Worm (Caenorhabditis elegans): ENCODE results near the gene R12H7.4.
A peak's percentile ranks its signal among the peaks of the same experiment; 100 is the strongest.

R12H7.4 gene

DNA sequence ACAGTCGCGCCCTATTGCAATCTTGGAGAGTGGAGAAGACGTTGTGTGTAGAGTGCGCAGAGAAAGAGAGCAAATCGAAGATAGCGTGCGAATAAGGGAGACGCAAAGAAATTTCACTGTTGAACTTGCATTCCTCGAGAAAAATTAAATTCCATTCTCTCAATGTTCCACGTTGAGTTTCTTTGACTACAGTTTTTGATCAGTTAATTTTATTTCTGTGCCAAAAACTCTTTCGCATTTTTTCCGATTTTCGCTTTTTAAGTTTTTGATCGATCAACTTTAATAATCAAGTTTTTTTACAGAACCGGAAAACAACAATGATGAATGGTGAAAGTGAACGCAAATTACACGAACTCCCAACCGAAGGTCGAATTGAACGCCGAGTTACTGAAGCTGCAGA is 20.2 kb downstream of the R12H7.4 start, which contains the start of gene K08H2.3:
TSS of gene K08H2.3 (plus strand) at position 301 of the 400 bp plus-strand sequence.
- no peak for TF ChIP-seq him-1 (tag; optimal IDR thresholded peaks at IDR 0.05)
- no peak for TF ChIP-seq dao-5 (tag; optimal IDR thresholded peaks at IDR 0.05)
- no peak for TF ChIP-seq W03F9.2 (tag; optimal IDR thresholded peaks at IDR 0.05)

DNA sequence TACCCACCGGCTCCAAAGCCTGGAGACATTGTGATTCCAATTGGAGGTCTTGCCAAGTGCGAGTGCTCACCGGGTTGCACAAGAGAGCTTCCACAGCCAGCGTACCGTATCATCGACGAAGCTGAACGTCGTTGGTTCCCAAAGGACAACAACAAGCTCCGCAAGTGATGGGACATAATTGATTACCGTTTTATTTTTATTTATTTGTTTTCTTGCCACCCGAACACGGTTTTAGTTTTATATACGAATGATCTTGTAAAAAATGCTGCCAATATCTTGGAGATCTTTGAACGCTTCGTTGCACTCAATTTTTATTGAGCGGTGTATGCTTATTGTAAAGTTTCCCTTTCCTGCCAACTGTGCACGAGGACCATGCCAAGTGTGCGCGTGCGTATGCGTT is 21.3 kb downstream of the R12H7.4 start, which contains the start of gene K08H2.4:
TSS of gene K08H2.4 (plus strand) at position 301 of the 400 bp plus-strand sequence.
- no peak for TF ChIP-seq him-1 (tag; optimal IDR thresholded peaks at IDR 0.05)
- no peak for TF ChIP-seq dao-5 (tag; optimal IDR thresholded peaks at IDR 0.05)
- no peak for TF ChIP-seq W03F9.2 (tag; optimal IDR thresholded peaks at IDR 0.05)

DNA sequence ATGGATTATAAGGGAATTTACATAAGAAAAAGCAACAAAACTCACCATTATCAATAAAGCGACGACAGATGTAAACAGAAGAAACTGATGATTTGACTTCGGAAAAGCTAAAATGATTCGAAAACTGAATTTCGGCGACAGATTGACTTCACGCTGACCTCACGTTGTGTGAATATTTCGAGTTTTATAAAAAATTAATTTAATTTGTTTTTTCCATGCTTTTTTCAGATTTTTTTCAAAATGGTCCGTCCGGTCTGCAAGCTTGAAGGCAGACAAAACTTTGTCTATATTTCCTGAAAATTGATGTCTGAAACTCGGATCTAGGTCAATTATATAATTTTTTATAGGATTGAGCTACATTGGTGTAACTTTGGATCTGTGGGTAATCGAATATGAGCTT is 25.3 kb downstream of the R12H7.4 start, which contains the start of gene K08H2.5:
TSS of gene K08H2.5 (minus strand) at position 101 of the 400 bp plus-strand sequence.
- TF ChIP-seq dao-5 (tag; optimal IDR thresholded peaks at IDR 0.05) (no peak), him-1 (tag; optimal IDR thresholded peaks at IDR 0.05) (no peak), W03F9.2 (tag; optimal IDR thresholded peaks at IDR 0.05) (no peak)

DNA sequence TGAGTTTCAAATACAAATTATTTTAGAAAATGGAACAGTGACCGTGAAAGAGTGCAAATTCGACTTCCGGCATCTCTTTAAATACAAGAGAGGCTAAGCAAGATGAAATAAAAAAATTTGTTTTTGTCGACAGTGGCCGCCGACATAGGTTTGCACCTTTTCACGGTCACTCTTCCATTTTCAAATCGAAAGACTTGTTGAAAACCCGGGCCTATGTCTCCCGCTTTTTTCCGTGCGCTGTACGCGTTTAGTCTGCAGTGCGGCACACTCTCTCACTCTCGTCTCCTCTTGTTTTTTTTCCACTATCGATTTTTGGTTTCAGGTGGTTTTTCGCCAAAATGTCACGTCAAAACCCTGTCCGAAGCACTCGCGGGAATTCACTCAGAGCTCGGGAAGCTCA is 28.2 kb downstream of the R12H7.4 start, which contains the start of gene hpl-1:
TSS of gene hpl-1 (plus strand) at position 301 of the 400 bp plus-strand sequence.
- TF ChIP-seq dao-5 (tag; optimal IDR thresholded peaks at IDR 0.05): no peak
- no peak for TF ChIP-seq him-1 (tag; optimal IDR thresholded peaks at IDR 0.05)
- no peak for TF ChIP-seq W03F9.2 (tag; optimal IDR thresholded peaks at IDR 0.05)

DNA sequence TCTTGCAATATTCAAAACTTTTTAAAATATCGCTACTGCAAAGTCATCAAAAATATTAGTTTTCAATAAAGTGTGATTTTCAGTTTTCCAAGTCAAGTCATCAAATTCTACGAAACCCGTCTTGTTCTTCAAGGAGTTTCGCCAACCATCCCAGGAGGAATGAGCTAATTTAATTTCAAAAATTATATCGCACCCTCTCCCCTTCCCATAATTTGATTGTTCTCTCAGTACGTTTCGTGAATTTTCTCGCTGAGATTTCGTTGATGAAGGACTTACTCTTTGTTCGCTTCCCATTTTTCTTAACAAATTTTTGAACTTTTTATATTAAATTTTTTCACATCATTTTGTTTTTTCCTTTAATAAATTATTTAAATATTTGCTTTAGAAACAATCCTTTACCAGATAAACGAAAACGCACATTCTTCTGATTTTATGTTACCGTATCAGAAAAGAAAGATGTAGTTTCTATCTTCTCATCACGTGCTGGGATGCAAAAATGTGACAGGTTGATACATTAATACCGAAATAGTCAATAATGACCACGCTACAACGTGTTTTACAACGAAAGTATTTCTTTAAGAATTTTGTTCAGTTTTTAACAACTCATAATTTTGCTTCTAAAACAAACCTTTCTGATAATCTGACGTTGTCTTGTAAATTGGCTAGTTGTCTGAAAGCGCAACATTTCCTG is 29.9 kb downstream of the R12H7.4 start:
- TF ChIP-seq dao-5 (tag; optimal IDR thresholded peaks at IDR 0.05) (no peak), W03F9.2 (tag; optimal IDR thresholded peaks at IDR 0.05) (no peak), him-1 (tag; optimal IDR thresholded peaks at IDR 0.05) (no peak)

DNA sequence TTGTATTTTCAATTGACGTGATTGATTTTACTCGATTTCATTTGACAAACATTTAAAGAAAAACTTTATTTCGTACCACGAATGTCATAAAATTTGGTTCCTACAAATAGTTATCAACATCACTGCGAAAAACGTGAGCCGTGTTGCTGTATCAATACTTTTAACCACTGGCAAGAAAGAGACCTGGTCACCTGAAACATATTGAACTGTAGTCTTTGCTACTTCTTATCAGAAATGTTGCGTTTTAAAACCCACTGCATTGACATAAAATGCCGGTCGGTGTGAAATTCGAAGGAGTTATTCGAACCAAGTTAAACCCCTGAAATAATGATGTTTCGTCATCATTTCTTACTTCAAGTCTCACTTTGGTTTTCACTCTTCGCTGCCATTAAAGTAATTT is 30.7 kb downstream of the R12H7.4 start:
- TF ChIP-seq W03F9.2 (tag; optimal IDR thresholded peaks at IDR 0.05) (no peak), dao-5 (tag; optimal IDR thresholded peaks at IDR 0.05) (no peak), him-1 (tag; optimal IDR thresholded peaks at IDR 0.05) (no peak)

DNA sequence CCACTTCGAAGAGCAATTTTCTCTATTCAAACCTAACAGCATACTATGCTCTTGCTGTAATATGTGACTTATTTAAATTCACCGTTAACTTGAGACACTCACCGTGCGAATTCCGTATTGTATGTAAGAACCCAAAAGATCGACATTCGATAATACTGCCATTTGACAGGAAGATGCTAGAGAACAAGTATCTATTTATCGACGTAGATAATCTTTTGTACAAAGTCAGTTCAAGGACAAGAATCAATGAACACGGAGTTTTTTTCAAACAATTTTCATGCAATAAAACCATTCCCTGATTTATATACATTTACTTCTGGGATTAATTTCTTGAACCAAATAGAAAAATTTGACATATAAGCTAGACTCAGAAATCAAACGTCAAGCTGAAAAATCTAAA is 31.4 kb downstream of the R12H7.4 start, which contains the start of gene K08H2.7:
TSS of gene K08H2.7 (minus strand) at position 173 of the 400 bp plus-strand sequence.
- no peak for TF ChIP-seq him-1 (tag; optimal IDR thresholded peaks at IDR 0.05)
- no peak for TF ChIP-seq W03F9.2 (tag; optimal IDR thresholded peaks at IDR 0.05)

DNA sequence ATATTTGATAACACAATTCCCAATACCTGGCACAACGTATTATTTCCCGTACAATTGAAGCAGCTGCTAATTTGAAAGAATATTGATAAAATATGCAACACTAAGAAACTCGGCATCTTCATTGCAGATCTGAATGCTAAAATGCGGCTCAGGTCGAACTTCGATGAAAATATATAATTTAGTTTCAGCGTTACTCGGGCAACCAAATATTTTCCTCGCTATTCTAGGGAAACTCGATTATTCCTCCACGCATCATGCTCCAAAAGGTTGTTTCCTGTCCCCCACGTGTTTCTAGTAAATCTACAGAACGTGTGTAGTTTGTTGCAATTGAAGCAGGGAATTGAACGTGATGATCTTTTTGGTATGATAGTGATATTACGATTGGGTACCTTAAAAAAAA is 32.2 kb downstream of the R12H7.4 start:
- TF ChIP-seq him-1 (tag; optimal IDR thresholded peaks at IDR 0.05): no peak
- no peak for TF ChIP-seq dao-5 (tag; optimal IDR thresholded peaks at IDR 0.05)
- no peak for TF ChIP-seq W03F9.2 (tag; optimal IDR thresholded peaks at IDR 0.05)

DNA sequence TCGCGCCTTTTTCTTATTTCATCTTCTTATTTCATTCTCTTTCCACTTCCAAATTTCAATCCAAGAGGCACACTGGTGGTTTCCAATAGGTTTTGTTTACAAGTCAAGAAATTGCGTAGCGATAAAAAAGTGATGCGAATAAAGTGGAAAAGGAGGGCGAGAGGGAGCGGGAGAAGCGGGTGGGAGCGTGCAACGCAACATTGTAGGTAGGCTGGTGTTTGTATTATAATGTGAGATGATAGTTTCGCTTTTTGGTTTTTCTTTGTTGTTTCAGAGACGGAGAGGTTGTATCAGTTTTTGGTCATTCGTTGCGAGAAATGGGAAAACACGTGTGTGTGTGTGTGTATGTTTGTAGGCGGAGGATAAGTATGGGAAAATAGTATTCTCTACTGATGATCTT is 33.3 kb downstream of the R12H7.4 start:
- TF ChIP-seq him-1 (tag; optimal IDR thresholded peaks at IDR 0.05): no peak

DNA sequence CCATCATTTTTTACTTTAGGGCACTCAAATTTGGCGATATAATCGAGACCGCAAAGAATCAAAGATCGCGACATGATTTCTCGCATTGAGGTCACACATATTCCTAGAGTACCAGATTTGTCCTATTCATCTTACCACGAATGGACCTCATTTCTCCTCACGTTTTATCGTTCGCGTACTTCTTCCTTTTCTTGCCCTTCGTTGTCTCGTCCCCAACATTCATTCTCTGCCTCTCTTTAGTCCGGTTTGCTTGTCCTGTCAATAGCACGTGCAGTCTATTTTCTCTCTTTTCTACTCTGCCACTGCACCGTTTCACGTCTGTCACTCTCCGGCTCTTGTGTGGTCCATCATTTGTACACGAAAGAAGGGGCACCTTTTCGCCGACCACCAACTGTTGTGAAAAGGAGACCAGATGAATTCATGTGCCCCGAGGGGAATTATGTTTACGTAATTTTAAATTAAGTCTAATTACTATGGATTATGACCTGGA is 34.5 kb downstream of the R12H7.4 start:
- TF ChIP-seq him-1 (tag; optimal IDR thresholded peaks at IDR 0.05) (no peak), W03F9.2 (tag; optimal IDR thresholded peaks at IDR 0.05) (no peak), dao-5 (tag; optimal IDR thresholded peaks at IDR 0.05) (no peak)

DNA sequence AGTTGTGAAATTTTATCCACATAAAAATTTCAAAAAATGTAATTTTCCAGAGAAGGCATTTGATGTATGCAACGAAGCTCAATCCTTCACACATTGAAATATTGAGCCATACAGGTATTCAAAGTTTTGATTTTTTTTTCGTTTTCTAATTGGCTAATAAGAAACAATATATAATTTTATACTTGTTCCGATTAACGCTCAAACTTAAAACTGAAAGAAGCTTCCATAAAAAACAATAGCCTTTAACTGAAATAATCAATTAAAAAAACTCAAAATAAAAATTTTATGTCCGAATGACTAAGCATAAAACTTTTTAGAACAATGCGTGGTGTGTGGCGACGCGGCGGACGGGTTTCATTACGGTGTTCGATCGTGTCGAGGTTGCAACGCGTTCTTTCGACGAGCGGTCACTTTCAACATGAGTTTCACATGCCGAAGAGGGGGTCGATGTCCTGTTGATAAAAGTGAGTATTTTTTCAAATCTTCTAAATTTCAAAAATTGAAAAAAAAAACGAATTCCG is 35.1 kb downstream of the R12H7.4 start, which contains the start of gene nhr-32:
TSS of gene nhr-32 (plus strand) at position 51 of the 521 bp plus-strand sequence.
- TF ChIP-seq him-1 (tag; optimal IDR thresholded peaks at IDR 0.05) (no peak), dao-5 (tag; optimal IDR thresholded peaks at IDR 0.05) (no peak), W03F9.2 (tag; optimal IDR thresholded peaks at IDR 0.05) (no peak)

DNA sequence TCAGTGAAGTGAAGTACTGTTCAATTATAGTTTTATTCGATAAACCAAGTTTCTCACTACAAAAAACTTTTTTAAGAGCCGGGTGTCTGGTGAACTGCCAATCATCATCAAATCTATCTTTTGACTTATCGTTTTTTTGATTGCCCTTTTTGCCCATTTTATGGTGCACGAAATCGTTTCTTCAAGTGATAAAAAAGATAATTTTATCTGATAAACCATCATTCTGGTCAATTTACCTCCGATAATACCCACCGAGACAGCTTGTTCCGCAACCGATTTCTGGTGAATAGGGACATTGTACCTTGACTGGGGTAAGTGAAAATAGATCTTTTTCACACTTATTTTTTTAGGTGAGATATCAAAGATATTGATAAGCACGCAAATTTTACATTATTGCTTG is 40.7 kb downstream of the R12H7.4 start, which contains the start of gene K08H2.10:
TSS of gene K08H2.10 (plus strand) at position 230 of the 400 bp plus-strand sequence.
- TF ChIP-seq W03F9.2 (tag; optimal IDR thresholded peaks at IDR 0.05) (no peak), dao-5 (tag; optimal IDR thresholded peaks at IDR 0.05) (no peak), him-1 (tag; optimal IDR thresholded peaks at IDR 0.05) (no peak)

DNA sequence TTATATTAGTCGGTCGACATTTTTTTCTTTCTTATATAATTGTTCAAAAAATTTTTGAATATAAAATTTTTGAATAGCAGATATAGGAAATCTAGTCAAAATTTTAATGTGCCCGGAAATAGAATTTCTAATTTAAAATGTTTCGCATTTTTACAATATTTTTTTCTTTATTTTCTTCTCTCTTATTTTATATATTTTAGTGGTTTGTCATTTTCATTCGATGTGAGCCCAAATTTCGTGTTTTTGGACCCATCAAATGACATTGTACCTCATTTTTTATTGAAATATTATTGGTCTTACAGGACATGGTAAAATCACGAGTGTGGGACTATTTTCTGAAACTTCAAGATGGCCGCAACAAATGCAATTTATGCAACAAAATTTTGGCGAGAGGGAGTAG is 45.3 kb downstream of the R12H7.4 start, which contains the start of gene K09A11.1:
TSS of gene K09A11.1 (plus strand) at position 301 of the 400 bp plus-strand sequence.
- TF ChIP-seq W03F9.2 (tag; optimal IDR thresholded peaks at IDR 0.05): no peak
- no peak for TF ChIP-seq him-1 (tag; optimal IDR thresholded peaks at IDR 0.05)
- no peak for TF ChIP-seq dao-5 (tag; optimal IDR thresholded peaks at IDR 0.05)

DNA sequence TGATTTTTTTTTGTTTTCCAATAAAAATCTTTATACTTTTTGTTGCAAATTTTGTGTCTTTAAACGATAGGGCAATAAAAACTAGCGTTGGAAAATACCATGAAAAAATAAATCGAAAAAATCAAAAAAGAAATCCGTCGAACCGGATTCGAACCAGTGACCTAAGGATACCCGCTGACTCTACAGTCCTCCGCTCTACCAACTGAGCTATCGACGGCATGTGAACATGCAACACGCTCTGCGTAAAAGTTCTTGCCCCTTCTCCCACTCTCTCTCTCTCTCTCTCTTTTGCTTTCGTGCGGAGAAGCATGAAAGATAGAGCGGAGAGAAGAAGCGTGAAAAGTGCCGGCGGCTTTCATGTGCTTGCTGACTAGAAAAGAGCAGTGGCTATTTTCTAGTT is 47.6 kb downstream of the R12H7.4 start:
- TF ChIP-seq W03F9.2 (tag; optimal IDR thresholded peaks at IDR 0.05) (no peak), him-1 (tag; optimal IDR thresholded peaks at IDR 0.05) (peak; percentile 68), dao-5 (tag; optimal IDR thresholded peaks at IDR 0.05) (peak; percentile 77)

All from whole organism, L4/young adult.